Worm (Caenorhabditis elegans): ENCODE results near the gene F01E11.18.

- TF ChIP-seq ztf-29 (GFP tag; IDR thresholded peaks at IDR 0.05) (no peak), tab-1 (GFP tag; IDR thresholded peaks at IDR 0.05) (no peak), flt-1 (GFP tag; IDR thresholded peaks at IDR 0.05) (no peak), ref-1 (GFP tag; conservative IDR thresholded peaks at IDR 0.05) (no peak)
Observed at ce11 chrX:6989342-6989741, at the start of gene F01E11.18.
